Fruit fly (Drosophila melanogaster) whole organism, embryonic: Measurements from ENCODE around the gene ast.

Source experiments
- Ada2b ChIP-seq: fragments of 200-800 bp; sonication (Bioruptor generic); IDR thresholded peaks from 2 replicates; pipeline ENCODE4 v1.3.6; 2022; ENCODE audit warnings: missing biosample characterization, missing genetic modification characterization
- Aef1 ChIP-seq: fragments of 200-800 bp; sonication (Bioruptor generic); IDR thresholded peaks from 3 replicates; pipeline ENCODE4 v1.3.6; 2022; ENCODE audit warnings: missing biosample characterization, missing genetic modification characterization
- CG10366 ChIP-seq: fragments of 200-800 bp; sonication (Bioruptor generic); IDR thresholded peaks from 2 replicates; pipeline ENCODE4 v1.3.6; 2022; ENCODE audit warnings: missing biosample characterization, missing genetic modification characterization
- CG10654 ChIP-seq: fragments of 200-800 bp; sonication (Bioruptor generic); optimal IDR thresholded peaks from 2 replicates; lab custom pipeline; 2016; ENCODE audit warnings: missing biosample characterization, missing genetic modification characterization
- CG11504 ChIP-seq: fragments of 200-800 bp; sonication (Bioruptor generic); optimal IDR thresholded peaks from 3 replicates; lab custom pipeline; 2019; ENCODE audit warnings: missing biosample characterization, mild to moderate bottlenecking, missing genetic modification characterization, moderate library complexity
- CG14050 ChIP-seq: fragments of 200-800 bp; sonication (Bioruptor generic); IDR thresholded peaks from 3 replicates; pipeline ENCODE4 v1.3.6; 2022; ENCODE audit warnings: missing biosample characterization, missing genetic modification characterization
- CG2116 ChIP-seq: fragments of 200-800 bp; sonication (Bioruptor generic); optimal IDR thresholded peaks from 3 replicates; lab custom pipeline; 2018; ENCODE audit warnings: missing biosample characterization, mild to moderate bottlenecking, missing genetic modification characterization
- CG4820 ChIP-seq: fragments of 200-800 bp; sonication (Bioruptor generic); optimal IDR thresholded peaks from 3 replicates; lab custom pipeline; 2016; ENCODE audit warnings: missing biosample characterization, missing genetic modification characterization
- CG7357 ChIP-seq: fragments of 200-800 bp; sonication (Bioruptor generic); IDR thresholded peaks from 3 replicates; pipeline ENCODE4 v1.3.6; 2022; ENCODE audit warnings: missing biosample characterization, missing genetic modification characterization
- CG7963 ChIP-seq: fragments of 200-800 bp; sonication (Bioruptor generic); IDR thresholded peaks from 3 replicates; pipeline ENCODE4 v1.3.6; 2022; ENCODE audit warnings: missing biosample characterization, missing genetic modification characterization; ENCODE audit not compliant: partially characterized antibody
- CG8765 ChIP-seq: fragments of 200-800 bp; sonication (Bioruptor generic); IDR thresholded peaks from 2 replicates; pipeline ENCODE4 v1.3.6; 2022; ENCODE audit warnings: missing biosample characterization, missing genetic modification characterization
- CG9727 ChIP-seq: fragments of 200-800 bp; sonication (Bioruptor generic); optimal IDR thresholded peaks from 3 replicates; lab custom pipeline; 2017; ENCODE audit warnings: missing biosample characterization, mild to moderate bottlenecking, missing genetic modification characterization
- CG9797 ChIP-seq: fragments of 200-800 bp; sonication (Bioruptor generic); optimal IDR thresholded peaks from 3 replicates; lab custom pipeline; 2018; ENCODE audit warnings: missing biosample characterization, mild to moderate bottlenecking, missing genetic modification characterization
- CoRest ChIP-seq: fragments of 200-800 bp; sonication (Bioruptor generic); optimal IDR thresholded peaks from 3 replicates; lab custom pipeline; 2018; ENCODE audit warnings: missing biosample characterization, mild to moderate bottlenecking, missing genetic modification characterization, moderate library complexity
- Dfd ChIP-seq, 2 experiments: fragments of >200 bp; optimal IDR thresholded peaks; 2 replicates each; lab custom pipeline; 2017; ENCODE audit warnings: missing biosample characterization in 2 of 2, missing genetic modification characterization in 2 of 2
- Dref ChIP-seq: fragments of 200-800 bp; sonication (Bioruptor generic); IDR thresholded peaks from 2 replicates; pipeline ENCODE4 v1.3.6; 2022; ENCODE audit warnings: missing biosample characterization, missing genetic modification characterization
- Drgx ChIP-seq: fragments of 200-800 bp; sonication (Bioruptor generic); IDR thresholded peaks from 2 replicates; pipeline ENCODE4 v1.3.6; 2022; ENCODE audit warnings: missing biosample characterization, missing genetic modification characterization
- Meics ChIP-seq: fragments of 200-800 bp; sonication (Bioruptor generic); optimal IDR thresholded peaks from 2 replicates; lab custom pipeline; 2017; ENCODE audit warnings: missing biosample characterization, mild to moderate bottlenecking, missing genetic modification characterization
- Myb ChIP-seq: fragments of 200-800 bp; sonication (Bioruptor generic); optimal IDR thresholded peaks from 2 replicates; lab custom pipeline; 2016; ENCODE audit warnings: missing biosample characterization, missing genetic modification characterization
- Opbp ChIP-seq: fragments of 200-800 bp; sonication (Bioruptor generic); IDR thresholded peaks from 3 replicates; pipeline ENCODE4 v1.3.6; 2022; ENCODE audit warnings: missing biosample characterization, missing genetic modification characterization; ENCODE audit not compliant: partially characterized antibody
- Pdp1 ChIP-seq, 2 experiments: fragments of 200-800 bp; sonication (Bioruptor generic); optimal IDR thresholded peaks; 3 replicates each; lab custom pipeline; 2016; ENCODE audit warnings: missing biosample characterization in 2 of 2, missing genetic modification characterization in 2 of 2, mild to moderate bottlenecking in 1 of 2, moderate library complexity in 1 of 2
- Sry-δ ChIP-seq: fragments of 200-800 bp; sonication (Bioruptor generic); optimal IDR thresholded peaks from 2 replicates; lab custom pipeline; 2016; ENCODE audit warnings: missing biosample characterization, missing genetic modification characterization
- Stat92E ChIP-seq, 3 experiments: fragments of >200 bp in 2 of 3; fragments of 200-800 bp in 1 of 3; sonication (Bioruptor generic) in 1 of 3; optimal IDR thresholded peaks; 2 replicates each; lab custom pipeline; 2017 to 2019; ENCODE audit warnings: missing biosample characterization in 3 of 3, missing genetic modification characterization in 3 of 3, mild to moderate bottlenecking in 1 of 3, moderate library complexity in 1 of 3
- Xrp1 ChIP-seq: fragments of 200-800 bp; sonication (Bioruptor generic); IDR thresholded peaks from 2 replicates; pipeline ENCODE4 v1.3.6; 2022; ENCODE audit warnings: missing biosample characterization, missing genetic modification characterization
- abd-A ChIP-seq: fragments of 200-800 bp; sonication (Bioruptor generic); optimal IDR thresholded peaks from 3 replicates; lab custom pipeline; 2019; ENCODE audit warnings: missing biosample characterization, mild to moderate bottlenecking, missing genetic modification characterization, moderate library complexity
- amos ChIP-seq: fragments of 200-800 bp; sonication (Bioruptor generic); IDR thresholded peaks from 2 replicates; pipeline ENCODE4 v1.3.6; 2022; ENCODE audit warnings: missing biosample characterization, missing genetic modification characterization; ENCODE audit not compliant: partially characterized antibody
- aop ChIP-seq: fragments of 200-800 bp; sonication (Bioruptor generic); IDR thresholded peaks from 2 replicates; pipeline ENCODE4 v1.3.6; 2022; ENCODE audit warnings: missing biosample characterization, missing genetic modification characterization
- ato ChIP-seq: fragments of 200-800 bp; sonication (Bioruptor generic); IDR thresholded peaks from 2 replicates; pipeline ENCODE4 v1.3.6; 2022; ENCODE audit warnings: missing biosample characterization, missing genetic modification characterization; ENCODE audit not compliant: partially characterized antibody
- bbx ChIP-seq: fragments of 200-800 bp; sonication (Bioruptor generic); IDR thresholded peaks from 2 replicates; pipeline ENCODE4 v1.3.6; 2022; ENCODE audit warnings: missing biosample characterization, missing genetic modification characterization; ENCODE audit not compliant: partially characterized antibody
- cas ChIP-seq: fragments of 200-800 bp; sonication (Bioruptor generic); IDR thresholded peaks from 2 replicates; pipeline ENCODE4 v1.3.6; 2022; ENCODE audit warnings: missing biosample characterization, missing genetic modification characterization
- caup ChIP-seq: fragments of 200-800 bp; sonication (Bioruptor generic); optimal IDR thresholded peaks from 3 replicates; lab custom pipeline; 2017; ENCODE audit warnings: missing biosample characterization, mild to moderate bottlenecking, missing genetic modification characterization, moderate library complexity; ENCODE audit not compliant: severe bottlenecking
- chm ChIP-seq: fragments of 200-800 bp; sonication (Bioruptor generic); IDR thresholded peaks from 2 replicates; pipeline ENCODE4 v1.3.6; 2022; ENCODE audit warnings: missing biosample characterization, missing genetic modification characterization
- cwo ChIP-seq: fragments of 200-800 bp; sonication (Bioruptor generic); optimal IDR thresholded peaks from 3 replicates; lab custom pipeline; 2017; ENCODE audit warnings: missing biosample characterization, missing genetic modification characterization, mild to moderate bottlenecking, moderate library complexity, missing genetic modification reagents
- fru ChIP-seq: fragments of >200 bp; optimal IDR thresholded peaks from 2 replicates; lab custom pipeline; 2017
- gcm2 ChIP-seq: fragments of 200-800 bp; sonication (Bioruptor generic); optimal IDR thresholded peaks from 2 replicates; lab custom pipeline; 2016; ENCODE audit warnings: missing biosample characterization, missing genetic modification characterization
- gsb ChIP-seq: fragments of 200-800 bp; sonication (Bioruptor generic); IDR thresholded peaks from 2 replicates; pipeline ENCODE4 v1.3.6; 2022; ENCODE audit warnings: missing biosample characterization, missing genetic modification characterization
- inv ChIP-seq: fragments of 200-800 bp; sonication (Bioruptor generic); IDR thresholded peaks from 2 replicates; pipeline ENCODE4 v1.3.6; 2022; ENCODE audit warnings: missing biosample characterization, missing genetic modification characterization; ENCODE audit not compliant: partially characterized antibody
- jigr1 ChIP-seq: fragments of 200-800 bp; sonication (Bioruptor generic); IDR thresholded peaks from 3 replicates; pipeline ENCODE4 v1.3.6; 2022; ENCODE audit warnings: missing biosample characterization, missing genetic modification characterization
- lab ChIP-seq: fragments of 200-800 bp; sonication (Bioruptor generic); optimal IDR thresholded peaks from 3 replicates; lab custom pipeline; 2017; ENCODE audit warnings: missing biosample characterization, missing genetic modification characterization, mild to moderate bottlenecking, moderate library complexity, missing genetic modification reagents
- maf-S ChIP-seq: fragments of 200-800 bp; sonication (Bioruptor generic); optimal IDR thresholded peaks from 2 replicates; lab custom pipeline; 2016; ENCODE audit warnings: missing biosample characterization, missing genetic modification characterization
- mam ChIP-seq: fragments of 200-800 bp; sonication (Bioruptor generic); optimal IDR thresholded peaks from 3 replicates; lab custom pipeline; 2016; ENCODE audit warnings: missing biosample characterization, missing genetic modification characterization
- pho ChIP-seq: fragments of 200-800 bp; sonication (Bioruptor generic); optimal IDR thresholded peaks from 2 replicates; lab custom pipeline; 2016; ENCODE audit warnings: missing biosample characterization, missing genetic modification characterization
- pita ChIP-seq: fragments of 200-800 bp; sonication (Bioruptor generic); optimal IDR thresholded peaks from 2 replicates; lab custom pipeline; 2017; ENCODE audit warnings: missing biosample characterization, mild to moderate bottlenecking, missing genetic modification characterization
- ranshi ChIP-seq: fragments of 200-800 bp; sonication (Bioruptor generic); IDR thresholded peaks from 2 replicates; pipeline ENCODE4 v1.3.6; 2022; ENCODE audit warnings: missing biosample characterization, missing genetic modification characterization
- run ChIP-seq: fragments of 200-800 bp; sonication (Bioruptor generic); optimal IDR thresholded peaks from 3 replicates; lab custom pipeline; 2018; ENCODE audit warnings: missing biosample characterization, mild to moderate bottlenecking, missing genetic modification characterization
- scrt ChIP-seq: fragments of 200-800 bp; sonication (Bioruptor generic); optimal IDR thresholded peaks from 2 replicates; lab custom pipeline; 2018; ENCODE audit warnings: missing biosample characterization, mild to moderate bottlenecking, missing genetic modification characterization, moderate library complexity
- sens ChIP-seq: fragments of 200-800 bp; sonication (Bioruptor generic); peaks from one replicate; lab custom pipeline; 2016; ENCODE audit warnings: missing biosample characterization, missing genetic modification characterization
- sug ChIP-seq: fragments of 200-800 bp; optimal IDR thresholded peaks from 2 replicates; lab custom pipeline; 2019; ENCODE audit warnings: missing biosample characterization, mild to moderate bottlenecking, missing genetic modification characterization, moderate library complexity
- wor ChIP-seq: fragments of 200-800 bp; sonication (Bioruptor generic); IDR thresholded peaks from 2 replicates; pipeline ENCODE4 v1.3.6; 2022; ENCODE audit warnings: missing biosample characterization, missing genetic modification characterization
- zf30C ChIP-seq: fragments of 200-800 bp; sonication (Bioruptor generic); optimal IDR thresholded peaks from 3 replicates; lab custom pipeline; 2018; ENCODE audit warnings: missing biosample characterization, mild to moderate bottlenecking, missing genetic modification characterization
- zfh1 ChIP-seq: fragments of 200-800 bp; sonication (Bioruptor generic); IDR thresholded peaks from 3 replicates; pipeline ENCODE4 v1.3.6; 2022; ENCODE audit warnings: missing biosample characterization, missing genetic modification characterization
- zfh2 ChIP-seq: fragments of 200-800 bp; sonication (Bioruptor generic); optimal IDR thresholded peaks from 2 replicates; lab custom pipeline; 2016; ENCODE audit warnings: missing biosample characterization, missing genetic modification characterization

ast gene

DNA sequence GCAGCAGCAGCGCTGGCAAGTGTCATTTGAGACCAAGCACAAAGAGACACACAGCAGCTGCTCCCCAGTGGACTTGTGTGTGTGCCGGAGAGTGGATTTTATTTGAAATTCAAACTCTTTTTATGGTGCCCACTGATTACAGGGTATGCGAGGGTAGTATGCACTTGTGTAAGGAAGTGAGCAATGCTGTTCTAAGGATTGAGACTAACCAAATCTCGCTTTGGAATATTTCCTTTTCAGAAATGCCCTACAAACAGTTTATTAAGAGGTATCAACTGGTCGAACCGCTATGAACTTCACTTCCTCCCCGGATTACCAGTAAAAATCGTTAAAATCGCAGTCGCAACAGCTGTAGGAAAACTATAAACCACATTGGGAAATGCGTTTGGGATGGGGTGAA lies 2.0 kb upstream of the ast start (continued):
- TF ChIP-seq ranshi (GFP tag; lab: Robert Waterston, UW) (peak; percentile 92), chm (peak; percentile 97), CG11504 (tag; lab: Kevin White, UChicago) (peak; percentile 92), aop (GFP tag; lab: Robert Waterston, UW) (peak; percentile 84; the same call in 1 of the 2 replicates), scrt (GFP tag; lab: Kevin White, UChicago) (peak; percentile 56), zfh1 (peak; percentile 98), gsb (peak; percentile 55), CG2116 (GFP tag; lab: Kevin White, UChicago) (peak; percentile 62), CG10366 (GFP tag; lab: Robert Waterston, UW) (peak; percentile 92), Myb (GFP tag; lab: Kevin White, UChicago) (peak; percentile 66), Sry-δ (GFP tag; lab: Kevin White, UChicago) (peak; percentile 58), pita (no peak), CG8765 (peak; percentile 90; the same call in 1 of the 2 replicates), maf-S (GFP tag; lab: Kevin White, UChicago) (peak; percentile 87), Pdp1 (GFP tag; optimal IDR thresholded peaks at IDR 0.05; lab: Kevin White, UChicago) (peak; percentile 91 to 93), CG14050 (GFP tag; lab: Robert Waterston, UW) (peak; percentile 88), Xrp1 (GFP tag; lab: Robert Waterston, UW) (peak; percentile 97), run (tag; lab: Kevin White, UChicago) (peak; percentile 62), zfh2 (GFP tag; lab: Kevin White, UChicago) (peak; percentile 40), mam (GFP tag; lab: Kevin White, UChicago) (peak; percentile 85), CG9797 (peak; percentile 23), Ada2b (GFP tag; lab: Robert Waterston, UW) (peak; percentile 94), bbx (no peak), wor (peak; percentile 91), pho (GFP tag; lab: Kevin White, UChicago) (peak; percentile 68), CG9727 (GFP tag; lab: Kevin White, UChicago) (peak; percentile 92), fru (lab: Kevin White, UChicago) (no peak), Stat92E (GFP tag; optimal IDR thresholded peaks at IDR 0.05; lab: Kevin White, UChicago) (peak in 1 of 3 experiments; percentile 93), cas (GFP tag; lab: Robert Waterston, UW) (peak; percentile 42; the same call in 1 of the 2 replicates), ato (no peak), Dfd (GFP tag; optimal IDR thresholded peaks at IDR 0.05; lab: Kevin White, UChicago) (no peak), Meics (GFP tag; lab: Kevin White, UChicago) (peak; percentile 61), inv (GFP tag; lab: Robert Waterston, UW) (no peak)

- TF ChIP-seq Drgx (GFP tag; lab: Robert Waterston, UW) (no peak), caup (peak; percentile 31), CG4820 (no peak), Aef1 (peak; percentile 34; the same call in 1 of the 3 replicates), CG10654 (no peak), lab (GFP tag; lab: Kevin White, UChicago) (peak; percentile 38), Opbp (GFP tag; lab: Robert Waterston, UW) (0 out of 3 replicates have a peak, but pooled peaks have one; percentile 3), CG11504 (tag; lab: Kevin White, UChicago) (peak; percentile 52), sug (peak; percentile 16), Dref (GFP tag; lab: Robert Waterston, UW) (no peak), cwo (GFP tag; lab: Kevin White, UChicago) (peak; percentile 27), amos (peak; percentile 42; the same call in 1 of the 2 replicates), CG7963 (no peak), zf30C (GFP tag; lab: Kevin White, UChicago) (peak; percentile 61), abd-A (peak; percentile 6), gcm2 (GFP tag; lab: Kevin White, UChicago) (no peak), CoRest (tag; lab: Kevin White, UChicago) (no peak), sens (GFP tag; lab: Kevin White, UChicago) (peak; percentile 82), chm (peak; percentile 36; the same call in 1 of the 2 replicates), jigr1 (GFP tag; lab: Robert Waterston, UW) (no peak), CG7357 (GFP tag; lab: Robert Waterston, UW) (no peak)
These were observed 695 bp upstream of the ast start for dm6 chr2L:1077053-1077452.
